Worm (Caenorhabditis elegans) whole organism, dauer: ENCODE data around the gene D1054.5.

Experiments
- unc-62 ChIP-seq: sonication (generic microtip); optimal IDR thresholded peaks from 2 replicates; lab custom pipeline; 2017; ENCODE audit warnings: missing biosample characterization, missing genetic modification reagents, missing genetic modification characterization

Gene D1054.5

ce11 chrV:10776528-10777055, at the start of gene D1054.5:
D1054.5 (minus strand) TSS chrV:10776578.
- TF ChIP-seq unc-62 (GFP tag; lab: Kevin White, UChicago): no peak

DNA sequence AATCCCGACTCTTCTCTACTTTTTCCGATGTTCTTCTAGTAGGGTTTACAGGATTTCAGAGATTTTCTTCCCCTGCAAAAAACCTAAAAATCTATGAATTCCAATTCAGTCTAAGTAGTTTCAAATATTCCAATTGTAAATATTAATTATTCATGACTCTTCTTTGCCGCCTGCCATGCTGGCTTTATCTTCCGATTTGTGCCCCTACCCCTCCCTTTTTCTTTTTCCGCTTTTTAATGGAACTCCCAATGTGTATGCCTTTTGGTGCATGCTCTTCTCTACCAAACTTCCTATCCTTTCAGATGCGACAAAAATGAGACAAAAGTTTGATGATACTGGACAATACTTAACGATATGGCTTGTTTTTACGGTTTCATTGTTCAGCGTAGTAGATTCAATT, 48.3 kb upstream of the D1054.5 start, which contains the start of gene nrx-1:
nrx-1 (plus strand) TSS at position 301 of the 400 bp plus-strand sequence.
- no peak for TF ChIP-seq unc-62 (GFP tag; lab: Kevin White, UChicago)

ce11 chrV:10818498-10818897, 42.1 kb upstream of the D1054.5 start:
- TF ChIP-seq unc-62 (GFP tag; lab: Kevin White, UChicago): no peak

DNA sequence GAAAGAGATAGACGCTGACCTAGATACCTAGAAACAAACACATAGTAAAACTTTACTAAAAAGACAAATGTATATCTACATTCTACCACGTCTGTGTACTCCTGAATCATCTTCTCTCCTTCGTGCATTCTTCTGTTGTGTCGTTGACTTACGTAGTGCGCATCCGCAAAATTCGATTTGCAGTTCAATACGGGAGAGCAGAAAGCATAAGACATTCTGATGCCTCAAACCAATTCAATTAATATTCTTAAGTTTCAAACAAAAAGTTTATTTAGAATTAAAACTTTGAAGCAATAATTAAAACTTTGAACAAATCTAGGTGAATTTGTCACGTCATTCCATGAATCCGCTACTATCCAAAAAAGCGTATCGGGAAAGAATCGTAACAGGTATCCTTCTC, 40.5 kb upstream of the D1054.5 start:
- no peak for TF ChIP-seq unc-62 (GFP tag; lab: Kevin White, UChicago)

DNA sequence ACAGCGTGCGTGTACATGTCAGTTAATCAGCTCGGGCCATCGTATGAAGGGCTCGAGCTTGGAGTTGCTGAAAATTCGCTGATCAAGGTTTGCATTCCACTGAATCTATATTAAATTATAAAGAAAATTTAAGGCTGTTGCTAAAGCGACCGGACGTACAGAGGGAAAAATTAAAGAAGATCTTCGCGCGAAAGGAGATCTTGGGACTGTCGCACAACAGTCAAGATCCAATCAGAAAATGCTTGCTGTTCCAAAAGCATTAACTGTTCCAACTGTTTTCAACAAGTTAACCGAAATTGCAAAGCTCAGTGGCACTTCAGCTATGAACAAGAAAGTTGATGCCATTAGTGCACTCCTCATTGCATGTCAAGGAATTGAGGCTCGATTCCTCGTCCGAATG, 38.0 kb upstream of the D1054.5 start:
- no peak for TF ChIP-seq unc-62 (GFP tag; lab: Kevin White, UChicago)

- no peak for TF ChIP-seq unc-62 (GFP tag; lab: Kevin White, UChicago)
Observed at ce11 chrV:10813425-10814156, 37.2 kb upstream of the D1054.5 start, which contains the start of the genes C29A12.1 and lig-1. C29A12.1 (minus strand) TSS chrV:10813487. lig-1 (plus strand) TSS chrV:10814106.

DNA sequence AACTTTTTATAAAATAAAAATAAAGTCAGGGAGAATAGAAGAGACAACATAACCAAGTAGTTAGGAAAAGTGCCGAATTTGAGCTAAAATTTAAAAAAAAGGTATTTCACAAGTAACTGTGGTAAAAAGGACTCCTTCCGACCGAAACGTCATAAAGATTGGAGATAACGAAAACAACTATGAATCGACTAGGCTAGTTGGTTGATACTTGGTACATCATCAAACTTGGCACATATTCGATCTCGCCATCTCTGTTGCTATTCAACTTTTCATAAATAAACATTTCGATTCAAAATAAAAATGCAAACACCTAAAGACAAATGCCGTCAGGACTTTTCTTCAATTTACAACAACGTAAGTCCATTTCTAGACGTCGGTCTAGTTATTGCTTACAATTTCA, 35.4 kb upstream of the D1054.5 start, which contains the start of gene C29A12.22:
C29A12.22 (plus strand) TSS at position 301 of the 400 bp plus-strand sequence.
- no peak for TF ChIP-seq unc-62 (GFP tag; lab: Kevin White, UChicago)

- TF ChIP-seq unc-62 (GFP tag; lab: Kevin White, UChicago): no peak
Observed at ce11 chrV:10807862-10808327, 31.5 kb upstream of the D1054.5 start, which contains the start of gene plrg-1. plrg-1 (minus strand) TSS chrV:10807912.

ce11 chrV:10805934-10806333, 29.6 kb upstream of the D1054.5 start, which contains the start of gene prp-38:
prp-38 (minus strand) TSS chrV:10806034.
- no peak for TF ChIP-seq unc-62 (GFP tag; lab: Kevin White, UChicago)

DNA sequence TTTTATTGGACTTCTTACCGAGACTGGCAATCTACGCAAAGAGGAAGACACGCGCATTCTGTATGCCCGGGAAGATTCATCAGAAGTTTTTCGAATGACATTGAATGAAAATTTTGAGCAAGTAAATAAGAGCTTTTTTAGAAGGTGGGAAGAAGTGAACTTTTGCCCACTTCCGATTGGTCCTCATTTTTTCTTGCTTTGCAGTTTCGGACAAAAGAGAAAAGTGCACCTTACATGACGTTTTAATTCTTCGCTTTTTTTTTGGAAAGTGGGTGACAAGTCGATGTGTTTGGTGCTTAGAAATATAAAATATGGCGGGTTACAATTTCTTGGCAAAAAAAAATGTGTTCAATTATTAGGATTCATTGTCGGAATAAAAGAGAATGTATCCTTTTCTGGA, 28.0 kb upstream of the D1054.5 start, which contains the start of gene secs-1:
secs-1 (minus strand) TSS at position 101 of the 400 bp plus-strand sequence.
- TF ChIP-seq unc-62 (GFP tag; lab: Kevin White, UChicago): no peak

DNA sequence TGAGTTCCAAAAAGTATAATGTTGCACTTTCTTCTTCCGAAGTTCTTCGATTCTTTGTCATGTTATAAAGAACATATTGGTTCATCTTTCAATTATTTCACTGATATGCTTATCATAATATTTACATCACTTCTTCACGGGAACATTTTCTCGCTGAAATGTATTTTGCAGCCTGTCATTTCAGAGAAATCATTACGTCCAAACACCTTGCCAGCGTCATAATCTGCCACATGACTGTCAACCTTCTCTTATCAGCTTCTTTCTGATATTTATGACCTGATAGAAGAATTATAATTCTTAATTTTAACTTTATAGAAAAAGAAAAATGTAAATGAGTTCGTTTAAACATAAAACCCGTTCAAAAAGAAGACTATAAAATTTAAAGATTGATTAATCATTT, 25.7 kb upstream of the D1054.5 start:
- TF ChIP-seq unc-62 (GFP tag; lab: Kevin White, UChicago): no peak

DNA sequence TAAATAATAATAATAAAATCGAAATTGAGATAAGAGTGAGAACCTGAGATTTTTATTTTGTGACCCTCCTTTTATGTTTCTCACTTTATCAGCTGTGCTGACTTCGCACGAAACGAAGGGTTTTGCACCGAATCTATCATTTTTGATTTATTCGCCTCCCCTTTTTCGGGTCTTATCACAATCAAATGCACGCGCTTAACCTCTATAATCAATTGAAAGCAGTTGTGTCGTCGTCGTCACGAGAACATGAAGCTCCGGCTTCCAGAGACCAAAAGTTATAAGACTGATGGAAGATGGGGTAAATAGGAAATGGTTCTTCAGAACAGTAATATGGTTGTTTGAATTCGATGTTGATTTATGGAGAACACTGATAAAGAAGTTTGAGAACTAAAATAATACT, 24.8 kb upstream of the D1054.5 start, which contains the start of gene D1054.18:
D1054.18 (minus strand) TSS at position 45 of the 400 bp plus-strand sequence.
- TF ChIP-seq unc-62 (GFP tag; lab: Kevin White, UChicago): no peak

DNA sequence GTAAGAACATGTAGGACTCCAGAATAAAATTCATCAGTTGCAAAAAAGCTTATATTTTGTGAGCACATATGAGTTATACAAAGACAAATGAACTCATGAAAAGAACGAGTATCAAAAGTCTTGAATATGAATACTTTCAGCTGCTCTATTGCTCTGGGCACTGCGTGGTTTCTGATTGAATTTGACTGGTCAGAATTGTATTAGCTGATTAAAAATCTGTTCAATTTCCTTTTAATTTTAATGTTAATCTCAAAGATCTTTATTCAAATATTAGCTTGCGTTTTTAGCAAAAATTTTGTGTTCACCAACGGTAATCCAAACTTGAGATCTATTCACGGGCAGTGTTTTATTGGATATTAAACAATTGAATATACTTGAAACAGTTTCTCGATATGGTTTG, 21.7 kb upstream of the D1054.5 start, which contains the start of gene srh-184:
srh-184 (minus strand) TSS at position 101 of the 400 bp plus-strand sequence.
- no peak for TF ChIP-seq unc-62 (GFP tag; lab: Kevin White, UChicago)

DNA sequence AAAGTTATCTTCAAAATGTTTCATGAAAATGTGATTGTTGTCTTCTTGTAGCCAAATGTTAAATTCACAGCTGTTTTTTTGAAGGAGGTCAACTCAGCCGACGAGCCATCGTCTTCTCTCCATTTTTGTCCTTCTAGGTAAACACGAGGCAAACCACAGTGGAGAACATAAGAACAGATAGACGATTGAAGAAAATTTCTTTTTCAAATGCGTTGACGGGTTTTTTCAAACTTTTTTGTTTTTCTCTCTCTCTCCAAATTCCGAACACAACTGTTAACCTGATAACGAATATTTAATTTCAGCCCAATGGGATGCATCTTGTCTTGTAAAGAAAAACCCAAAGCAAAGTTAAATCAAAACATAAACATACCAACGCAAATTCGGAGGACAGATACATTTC, 19.1 kb upstream of the D1054.5 start, which contains the start of gene D1054.19:
D1054.19 (plus strand) TSS at position 301 of the 400 bp plus-strand sequence.
- TF ChIP-seq unc-62 (GFP tag; lab: Kevin White, UChicago): no peak

DNA sequence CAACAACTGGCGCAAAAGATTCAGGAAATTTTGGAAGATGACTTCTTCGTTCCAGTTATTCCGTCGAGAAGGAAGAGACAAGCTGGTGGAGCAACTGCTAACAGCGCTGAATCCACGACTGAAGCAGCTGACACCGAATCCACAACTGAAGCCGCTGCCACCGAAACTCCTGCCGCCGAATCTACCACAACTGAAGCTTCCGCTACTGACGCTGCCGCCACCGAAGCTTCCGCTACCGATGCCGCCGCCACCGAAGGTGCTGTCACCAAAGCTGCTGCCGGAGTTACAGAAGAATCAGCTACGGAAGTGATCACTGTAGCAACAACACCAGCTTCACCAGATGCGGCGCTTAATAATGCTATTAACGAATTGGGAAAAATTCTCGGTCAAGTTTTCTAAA, 18.1 kb upstream of the D1054.5 start:
- no peak for TF ChIP-seq unc-62 (GFP tag; lab: Kevin White, UChicago)

- no peak for TF ChIP-seq unc-62 (GFP tag; lab: Kevin White, UChicago)
Observed at ce11 chrV:10793498-10793897, 17.1 kb upstream of the D1054.5 start, which contains the start of gene ule-3. ule-3 (plus strand) TSS chrV:10793798.
